Fruit fly (Drosophila melanogaster): ENCODE measurements around the gene CG4572.

DNA sequence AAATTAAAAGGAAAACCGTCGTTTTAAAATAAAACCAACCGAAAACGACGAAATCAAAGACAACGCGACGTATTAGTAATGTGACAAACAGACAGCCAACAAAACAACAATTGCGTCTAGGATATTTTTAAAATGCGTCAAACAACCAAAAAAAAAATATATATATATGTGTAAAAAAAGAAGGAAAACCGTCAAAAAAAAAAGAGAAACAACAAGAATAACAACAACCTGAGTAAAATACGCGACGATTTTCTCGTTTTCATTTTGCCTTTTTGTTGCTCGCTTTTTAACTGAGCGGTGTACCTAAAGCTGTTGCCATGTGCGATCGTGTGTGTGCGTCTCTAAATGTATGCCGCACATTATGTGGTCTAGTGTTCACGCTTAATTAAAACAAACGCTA is 30.6 kb downstream of the CG4572 start:
- TF ChIP-seq psq (GFP tag; optimal IDR thresholded peaks at IDR 0.05) (no peak), Rel (GFP tag; optimal IDR thresholded peaks at IDR 0.05) (no peak), Rel (tag; optimal IDR thresholded peaks at IDR 0.05) (no peak), br (GFP tag; optimal IDR thresholded peaks at IDR 0.05) (no peak), pan (optimal IDR thresholded peaks at IDR 0.05) (no peak), Hr78 (GFP tag; optimal IDR thresholded peaks at IDR 0.05) (no peak), Myc (optimal IDR thresholded peaks at IDR 0.05) (no peak)

All from whole organism, wandering third instar larva.